Fruit fly (Drosophila melanogaster) whole organism: ENCODE measurements around the gene MsrA.

Experiments used
- CG8478 ChIP-seq: fragments of >200 bp; optimal IDR thresholded peaks from 2 replicates; lab custom pipeline; 2018; ENCODE audit warnings: inconsistent platforms
- EcR ChIP-seq, 2 experiments: fragments of >200 bp; optimal IDR thresholded peaks; 2 replicates each; lab custom pipeline; 2017; ENCODE audit warnings: missing biosample characterization in 2 of 2, missing genetic modification characterization in 2 of 2, missing genetic modification reagents in 2 of 2
- psq ChIP-seq: fragments of >200 bp; optimal IDR thresholded peaks from 2 replicates; lab custom pipeline; 2017
- usp ChIP-seq: fragments of >200 bp; optimal IDR thresholded peaks from 2 replicates; lab custom pipeline; 2017; ENCODE audit warnings: missing biosample characterization, missing genetic modification characterization, mixed read lengths

- TF ChIP-seq psq (lab: Kevin White, UChicago) (no peak), usp (GFP tag; lab: Kevin White, UChicago) (no peak), CG8478 (lab: Kevin White, UChicago) (no peak), EcR (GFP tag; optimal IDR thresholded peaks at IDR 0.05; lab: Kevin White, UChicago) (no peak)
Observed at dm6 chr3L:15526712-15527111, 15.9 kb downstream of the MsrA start, which contains the start of gene CG33985.
